Worm (Caenorhabditis elegans) whole organism, L1 larva: Measurements from ENCODE around the gene dhs-23.

Experiments
- C04F5.9 ChIP-seq: sonication (generic microtip); optimal IDR thresholded peaks from 2 replicates; lab custom pipeline; 2016; ENCODE audit warnings: missing genetic modification characterization, missing compliant biosample characterization
- Y116A8C.19 ChIP-seq: sonication (generic microtip); optimal IDR thresholded peaks from 2 replicates; lab custom pipeline; 2016; ENCODE audit warnings: missing compliant biosample characterization, missing genetic modification characterization, borderline replicate concordance
- aly-2 ChIP-seq: fragments of 150-350 bp; optimal IDR thresholded peaks from 2 replicates; lab custom pipeline; 2014; ENCODE audit warnings: missing biosample characterization, missing genetic modification characterization
- blmp-1 ChIP-seq: fragments of 150-350 bp; optimal IDR thresholded peaks from 2 replicates; lab custom pipeline; 2014; ENCODE audit warnings: missing biosample characterization, missing genetic modification characterization
- ceh-63 ChIP-seq: fragments of 200-800 bp; sonication (Bioruptor generic); optimal IDR thresholded peaks from 2 replicates; lab custom pipeline; 2018; ENCODE audit warnings: mild to moderate bottlenecking, missing genetic modification characterization, missing compliant biosample characterization
- ceh-90 ChIP-seq: sonication (generic microtip); optimal IDR thresholded peaks from 2 replicates; lab custom pipeline; 2016; ENCODE audit warnings: missing genetic modification characterization, missing compliant biosample characterization
- dpl-1 ChIP-seq, 3 experiments: fragments of 150-350 bp in 2 of 3; sonication (generic microtip) in 1 of 3; optimal IDR thresholded peaks; 2 replicates each; lab custom pipeline; 2014 to 2017; ENCODE audit warnings: missing biosample characterization in 3 of 3, missing genetic modification characterization in 3 of 3, missing genetic modification reagents in 3 of 3
- dsc-1 ChIP-seq: sonication (generic microtip); optimal IDR thresholded peaks from 2 replicates; lab custom pipeline; 2016; ENCODE audit warnings: mild to moderate bottlenecking, missing genetic modification characterization, missing compliant biosample characterization
- efl-1 ChIP-seq, 4 experiments: fragments of 150-350 bp; optimal IDR thresholded peaks in 3 of 4; peaks in 1 of 4; 1 replicate in 1 of 4; 2 replicates in 3 of 4; lab custom pipeline; 2014; ENCODE audit warnings: missing biosample characterization in 2 of 4, missing genetic modification characterization in 2 of 4, missing genetic modification reagents in 2 of 4
- efl-3 ChIP-seq: fragments of 200-800 bp; sonication (Bioruptor generic); optimal IDR thresholded peaks from 2 replicates; lab custom pipeline; 2018; ENCODE audit warnings: mild to moderate bottlenecking, missing genetic modification characterization, missing compliant biosample characterization
- egl-27 ChIP-seq, 2 experiments: fragments of 150-350 bp in 1 of 2; sonication (generic microtip); optimal IDR thresholded peaks; 3 replicates each; lab custom pipeline; 2017 to 2018; ENCODE audit warnings: missing biosample characterization in 2 of 2, missing genetic modification characterization in 2 of 2, missing genetic modification reagents in 2 of 2
- ets-5 ChIP-seq: fragments of 200-800 bp; sonication (Bioruptor generic); IDR thresholded peaks from 2 replicates; pipeline ENCODE4 v1.3.6; 2022; ENCODE audit warnings: missing genetic modification characterization, missing compliant biosample characterization
- fos-1 ChIP-seq: fragments of 150-350 bp; optimal IDR thresholded peaks from 2 replicates; lab custom pipeline; 2014; ENCODE audit warnings: missing biosample characterization, missing genetic modification characterization
- grh-1 ChIP-seq: fragments of 200-800 bp; sonication (Bioruptor generic); IDR thresholded peaks from 2 replicates; pipeline ENCODE4 v1.3.6; 2022; ENCODE audit warnings: missing genetic modification reagents, missing genetic modification characterization, missing compliant biosample characterization
- hpl-2 ChIP-seq: fragments of 150-350 bp; optimal IDR thresholded peaks from 2 replicates; lab custom pipeline; 2014; ENCODE audit warnings: missing biosample characterization, missing genetic modification reagents, missing genetic modification characterization
- irx-1 ChIP-seq: sonication (generic microtip); optimal IDR thresholded peaks from 2 replicates; lab custom pipeline; 2016; ENCODE audit warnings: missing genetic modification characterization, missing compliant biosample characterization
- lin-13 ChIP-seq: fragments of 150-350 bp; optimal IDR thresholded peaks from 2 replicates; lab custom pipeline; 2014; ENCODE audit warnings: missing biosample characterization, missing genetic modification reagents, missing genetic modification characterization
- lin-14 ChIP-seq: fragments of 200-800 bp; sonication (Bioruptor generic); optimal IDR thresholded peaks from 2 replicates; lab custom pipeline; 2018; ENCODE audit warnings: mild to moderate bottlenecking, missing genetic modification characterization, moderate library complexity, missing compliant biosample characterization
- lir-3 ChIP-seq: sonication (generic microtip); optimal IDR thresholded peaks from 2 replicates; lab custom pipeline; 2016; ENCODE audit warnings: mild to moderate bottlenecking, missing genetic modification characterization, moderate library complexity, missing compliant biosample characterization; ENCODE audit not compliant: poor library complexity
- mab-9 ChIP-seq: fragments of 200-800 bp; sonication (Bioruptor generic); IDR thresholded peaks from 2 replicates; pipeline ENCODE4 v1.3.6; 2022; ENCODE audit warnings: missing genetic modification reagents, missing genetic modification characterization, missing compliant biosample characterization
- mef-2 ChIP-seq: fragments of 150-350 bp; optimal IDR thresholded peaks from 2 replicates; lab custom pipeline; 2014; ENCODE audit warnings: missing biosample characterization, missing genetic modification characterization
- mep-1 ChIP-seq: fragments of 150-350 bp; optimal IDR thresholded peaks from 2 replicates; lab custom pipeline; 2014; ENCODE audit warnings: missing biosample characterization, missing genetic modification characterization
- nhr-12 ChIP-seq: sonication (generic microtip); optimal IDR thresholded peaks from 2 replicates; lab custom pipeline; 2017; ENCODE audit warnings: missing biosample characterization, missing genetic modification characterization
- nhr-237 ChIP-seq: fragments of 150-350 bp; optimal IDR thresholded peaks from 2 replicates; lab custom pipeline; 2014; ENCODE audit warnings: missing biosample characterization, missing genetic modification characterization
- nhr-84 ChIP-seq: sonication (generic microtip); optimal IDR thresholded peaks from 2 replicates; lab custom pipeline; 2017; ENCODE audit warnings: missing biosample characterization, missing genetic modification characterization
- pag-3 ChIP-seq: sonication (generic microtip); optimal IDR thresholded peaks from 2 replicates; lab custom pipeline; 2017; ENCODE audit warnings: missing genetic modification characterization, mild to moderate bottlenecking, missing compliant biosample characterization, antibody characterized with exemption, borderline replicate concordance; ENCODE audit not compliant: insufficient read depth
- pax-3 ChIP-seq: fragments of 200-800 bp; sonication (Bioruptor generic); optimal IDR thresholded peaks from 2 replicates; lab custom pipeline; 2018; ENCODE audit warnings: mild to moderate bottlenecking, missing genetic modification characterization, moderate library complexity, missing compliant biosample characterization
- pqm-1 ChIP-seq: sonication (generic microtip); optimal IDR thresholded peaks from 3 replicates; lab custom pipeline; 2017; ENCODE audit warnings: missing biosample characterization, missing genetic modification characterization
- rnt-1 ChIP-seq: sonication (generic microtip); optimal IDR thresholded peaks from 2 replicates; lab custom pipeline; 2016; ENCODE audit warnings: mild to moderate bottlenecking, missing genetic modification characterization, moderate library complexity, missing compliant biosample characterization
- skn-1 ChIP-seq: fragments of 150-350 bp; optimal IDR thresholded peaks from 2 replicates; lab custom pipeline; 2014; ENCODE audit warnings: missing biosample characterization, missing genetic modification characterization
- snpc-4 ChIP-seq: fragments of 150-350 bp; optimal IDR thresholded peaks from 2 replicates; lab custom pipeline; 2014; ENCODE audit warnings: missing biosample characterization, missing genetic modification characterization
- snu-23 ChIP-seq: sonication (generic microtip); optimal IDR thresholded peaks from 2 replicates; lab custom pipeline; 2016; ENCODE audit warnings: missing genetic modification characterization, missing compliant biosample characterization
- sox-4 ChIP-seq: sonication (generic microtip); optimal IDR thresholded peaks from 2 replicates; lab custom pipeline; 2016; ENCODE audit warnings: missing genetic modification characterization, missing compliant biosample characterization
- tbx-2 ChIP-seq: sonication (generic microtip); optimal IDR thresholded peaks from 2 replicates; lab custom pipeline; 2016; ENCODE audit warnings: missing genetic modification characterization, missing compliant biosample characterization
- tlp-1 ChIP-seq: fragments of 150-350 bp; optimal IDR thresholded peaks from 2 replicates; lab custom pipeline; 2014; ENCODE audit warnings: missing biosample characterization, missing genetic modification characterization
- unc-30 ChIP-seq: sonication (generic microtip); optimal IDR thresholded peaks from 2 replicates; lab custom pipeline; 2017; ENCODE audit warnings: missing biosample characterization, missing genetic modification characterization
- unc-62 ChIP-seq: fragments of 150-350 bp; optimal IDR thresholded peaks from 2 replicates; lab custom pipeline; 2014; ENCODE audit warnings: missing biosample characterization, missing genetic modification reagents, missing genetic modification characterization
- unc-86 ChIP-seq: sonication (generic microtip); optimal IDR thresholded peaks from 2 replicates; lab custom pipeline; 2016; ENCODE audit warnings: missing genetic modification characterization, missing compliant biosample characterization
- xbp-1 ChIP-seq: sonication (generic microtip); optimal IDR thresholded peaks from 2 replicates; lab custom pipeline; 2016; ENCODE audit warnings: missing genetic modification characterization, missing compliant biosample characterization
- zag-1 ChIP-seq: fragments of 150-350 bp; optimal IDR thresholded peaks from 2 replicates; lab custom pipeline; 2014; ENCODE audit warnings: missing biosample characterization, missing genetic modification characterization
- ztf-11 ChIP-seq, 2 experiments: sonication (generic microtip); optimal IDR thresholded peaks; 2 replicates each; lab custom pipeline; 2016 to 2017; ENCODE audit warnings: missing genetic modification characterization in 2 of 2, missing biosample characterization in 1 of 2, missing compliant biosample characterization in 1 of 2

dhs-23 gene

ce11 chrV:15344481-15344880 lies 36.5 kb upstream of the dhs-23 start, which contains the start of gene wrt-8:
Gene wrt-8, minus strand, starts transcription at chrV:15344581.
- TF ChIP-seq unc-62 (GFP tag; lab: Kevin White, UChicago), result no peak
- TF ChIP-seq efl-3 (GFP tag; lab: Kevin White, UChicago), result no peak
- TF ChIP-seq mab-9 (GFP tag; lab: Robert Waterston, UW), result no peak
- TF ChIP-seq skn-1 (tag; lab: Kevin White, UChicago), result no peak
- no peak for TF ChIP-seq xbp-1 (tag; lab: Kevin White, UChicago)
- TF ChIP-seq fos-1 (tag; lab: Kevin White, UChicago), result no peak
- no peak for TF ChIP-seq rnt-1
- TF ChIP-seq efl-1 (optimal IDR thresholded peaks at IDR 0.05; lab: Kevin White, UChicago), result no peak
- no peak for TF ChIP-seq efl-1 (GFP tag; optimal IDR thresholded peaks at IDR 0.05 in 1 of 2; lab: Kevin White, UChicago)
- no peak for TF ChIP-seq lir-3 (tag; lab: Kevin White, UChicago)
- TF ChIP-seq hpl-2, result no peak
- TF ChIP-seq pag-3 (tag; lab: Kevin White, UChicago), result no peak
- no peak for TF ChIP-seq nhr-237 (tag; lab: Kevin White, UChicago)
- no peak for TF ChIP-seq unc-30 (tag; lab: Kevin White, UChicago)
- no peak for TF ChIP-seq sox-4 (tag; lab: Kevin White, UChicago)
- TF ChIP-seq lin-14 (GFP tag; lab: Kevin White, UChicago), result no peak
- TF ChIP-seq ceh-63 (GFP tag; lab: Kevin White, UChicago), result no peak
- TF ChIP-seq C04F5.9, result no peak
- TF ChIP-seq grh-1 (GFP tag; lab: Robert Waterston, UW), result no peak
- TF ChIP-seq snpc-4 (tag; lab: Kevin White, UChicago), result no peak

ce11 chrV:15347292-15347691 lies 33.7 kb upstream of the dhs-23 start, which contains the start of gene C29F3.3:
Gene C29F3.3, minus strand, starts transcription at chrV:15347392.
- TF ChIP-seq irx-1 (tag; lab: Kevin White, UChicago) (no peak), zag-1 (tag; lab: Kevin White, UChicago) (no peak), ceh-90 (tag; lab: Kevin White, UChicago) (no peak), mef-2 (tag; lab: Kevin White, UChicago) (no peak), nhr-84 (tag; lab: Kevin White, UChicago) (no peak), mep-1 (tag; lab: Kevin White, UChicago) (no peak), rnt-1 (no peak), lin-13 (no peak), efl-1 (optimal IDR thresholded peaks at IDR 0.05; lab: Kevin White, UChicago) (no peak), efl-1 (GFP tag; optimal IDR thresholded peaks at IDR 0.05 in 1 of 2; lab: Kevin White, UChicago) (no peak), snu-23 (no peak), nhr-237 (tag; lab: Kevin White, UChicago) (no peak), unc-30 (tag; lab: Kevin White, UChicago) (no peak), lin-14 (GFP tag; lab: Kevin White, UChicago) (no peak), ztf-11 (tag; optimal IDR thresholded peaks at IDR 0.05; lab: Kevin White, UChicago) (no peak), nhr-12 (tag; lab: Kevin White, UChicago) (no peak), unc-86 (tag; lab: Kevin White, UChicago) (no peak)
- TF ChIP-seq, all 84 proteins: peak for 0

- TF ChIP-seq dsc-1 (tag; lab: Kevin White, UChicago), result no peak
- TF ChIP-seq pax-3, result no peak
- TF ChIP-seq aly-2, result no peak
- TF ChIP-seq blmp-1 (tag; lab: Kevin White, UChicago), result no peak
- TF ChIP-seq tlp-1 (tag; lab: Kevin White, UChicago), result no peak
- no peak for TF ChIP-seq ztf-11 (tag; optimal IDR thresholded peaks at IDR 0.05; lab: Kevin White, UChicago)
- TF ChIP-seq dpl-1 (GFP tag; optimal IDR thresholded peaks at IDR 0.05; lab: Kevin White, UChicago), result no peak
- TF ChIP-seq tbx-2, result no peak
- no peak for TF ChIP-seq pqm-1 (tag; lab: Kevin White, UChicago)
- TF ChIP-seq ceh-63 (GFP tag; lab: Kevin White, UChicago), result no peak
- no peak for TF ChIP-seq mep-1 (tag; lab: Kevin White, UChicago)
- TF ChIP-seq lin-14 (GFP tag; lab: Kevin White, UChicago), result no peak
- TF ChIP-seq lin-13, result no peak
- TF ChIP-seq C04F5.9, result no peak
- TF ChIP-seq egl-27 (tag; optimal IDR thresholded peaks at IDR 0.05; lab: Kevin White, UChicago), result no peak
- TF ChIP-seq Y116A8C.19 (tag; lab: Kevin White, UChicago), result no peak
- no peak for TF ChIP-seq ets-5 (GFP tag; lab: Robert Waterston, UW)
Measured at ce11 chrV:15349044-15349443, 32.0 kb upstream of the dhs-23 start, which contains the start of gene clec-230. Gene clec-230, minus strand, starts transcription at chrV:15349144.
